Worm (Caenorhabditis elegans) whole organism, mixed stage, embryonic: ENCODE results near the gene T19C9.8.

Experiments
- mab-5 ChIP-seq: fragments of 150-350 bp; optimal IDR thresholded peaks from 2 replicates; lab custom pipeline; 2014; ENCODE audit warnings: missing biosample characterization, missing genetic modification characterization
- nhr-28 ChIP-seq: fragments of 150-350 bp; optimal IDR thresholded peaks from 2 replicates; lab custom pipeline; 2014; ENCODE audit warnings: missing biosample characterization, missing genetic modification characterization
- nhr-76 ChIP-seq: sonication (generic microtip); optimal IDR thresholded peaks from 2 replicates; lab custom pipeline; 2017; ENCODE audit warnings: missing biosample characterization, missing genetic modification characterization
- pha-4 ChIP-seq: fragments of 150-350 bp; optimal IDR thresholded peaks from 2 replicates; lab custom pipeline; 2018; ENCODE audit warnings: missing biosample characterization, missing genetic modification reagents, missing genetic modification characterization
- snpc-4 ChIP-seq: fragments of 150-350 bp; optimal IDR thresholded peaks from 2 replicates; lab custom pipeline; 2014; ENCODE audit warnings: missing biosample characterization, missing genetic modification characterization
- unc-62 ChIP-seq: fragments of 150-350 bp; optimal IDR thresholded peaks from 2 replicates; lab custom pipeline; 2014; ENCODE audit warnings: missing biosample characterization, missing genetic modification reagents, missing genetic modification characterization
- ztf-11 ChIP-seq: fragments of 150-350 bp; optimal IDR thresholded peaks from 2 replicates; lab custom pipeline; 2014; ENCODE audit warnings: missing biosample characterization, missing genetic modification characterization

DNA sequence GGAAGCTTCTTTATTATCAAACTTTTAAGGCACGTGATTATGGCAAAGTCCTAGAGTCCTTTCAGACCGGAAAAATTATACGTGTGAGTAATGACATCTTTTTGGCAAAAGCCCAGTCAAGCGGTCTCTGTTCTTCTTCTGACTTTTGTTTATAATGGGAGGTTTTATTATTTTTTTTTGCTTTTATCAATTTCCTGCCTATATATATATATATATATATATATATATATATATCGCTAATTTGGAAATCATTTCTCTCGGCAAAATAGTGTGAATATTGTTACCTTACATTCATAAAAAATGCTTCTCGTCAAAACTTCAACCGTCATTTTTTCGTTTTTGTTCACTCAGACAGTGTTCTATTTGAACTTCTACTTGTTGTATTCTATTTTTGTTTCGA, 21.2 kb upstream of the T19C9.8 start, which contains the start of gene srbc-62:
- TF ChIP-seq ztf-11 (no peak), nhr-28 (tag; lab: Kevin White, UChicago) (no peak), mab-5 (tag; lab: Kevin White, UChicago) (no peak), nhr-76 (tag; lab: Kevin White, UChicago) (no peak), pha-4 (tag; lab: Kevin White, UChicago) (no peak), unc-62 (GFP tag; lab: Kevin White, UChicago) (no peak), snpc-4 (no peak)
